Worm (Caenorhabditis elegans) whole organism, L1 larva: ENCODE data around the gene slo-2.

Experiments used
- F16B12.6 ChIP-seq: fragments of 150-350 bp; optimal IDR thresholded peaks from 2 replicates; lab custom pipeline; 2014; ENCODE audit warnings: missing biosample characterization, missing genetic modification characterization
- Y116A8C.19 ChIP-seq: sonication (generic microtip); optimal IDR thresholded peaks from 2 replicates; lab custom pipeline; 2016; ENCODE audit warnings: missing compliant biosample characterization, missing genetic modification characterization, borderline replicate concordance
- aha-1 ChIP-seq: fragments of 150-350 bp; optimal IDR thresholded peaks from 2 replicates; lab custom pipeline; 2014; ENCODE audit warnings: missing biosample characterization, missing genetic modification characterization
- alr-1 ChIP-seq: fragments of 200-800 bp; sonication (Bioruptor generic); optimal IDR thresholded peaks from 2 replicates; lab custom pipeline; 2018; ENCODE audit warnings: borderline replicate concordance, mild to moderate bottlenecking, missing genetic modification characterization, missing compliant biosample characterization
- aly-2 ChIP-seq: fragments of 150-350 bp; optimal IDR thresholded peaks from 2 replicates; lab custom pipeline; 2014; ENCODE audit warnings: missing biosample characterization, missing genetic modification characterization
- blmp-1 ChIP-seq: fragments of 150-350 bp; optimal IDR thresholded peaks from 2 replicates; lab custom pipeline; 2014; ENCODE audit warnings: missing biosample characterization, missing genetic modification characterization
- ceh-8 ChIP-seq: fragments of 200-800 bp; sonication (Bioruptor generic); optimal IDR thresholded peaks from 2 replicates; lab custom pipeline; 2018; ENCODE audit warnings: mild to moderate bottlenecking, missing genetic modification characterization, moderate library complexity, missing compliant biosample characterization
- ceh-88 ChIP-seq: fragments of 200-800 bp; sonication (Bioruptor generic); IDR thresholded peaks from 2 replicates; pipeline ENCODE4 v1.3.6; 2022; ENCODE audit warnings: missing genetic modification characterization, missing compliant biosample characterization
- ceh-90 ChIP-seq: sonication (generic microtip); optimal IDR thresholded peaks from 2 replicates; lab custom pipeline; 2016; ENCODE audit warnings: missing genetic modification characterization, missing compliant biosample characterization
- ces-1 ChIP-seq: fragments of 150-350 bp; optimal IDR thresholded peaks from 2 replicates; lab custom pipeline; 2014; ENCODE audit warnings: missing biosample characterization, missing genetic modification reagents, missing genetic modification characterization
- dpl-1 ChIP-seq, 3 experiments: fragments of 150-350 bp in 2 of 3; sonication (generic microtip) in 1 of 3; optimal IDR thresholded peaks; 2 replicates each; lab custom pipeline; 2014 to 2017; ENCODE audit warnings: missing biosample characterization in 3 of 3, missing genetic modification characterization in 3 of 3, missing genetic modification reagents in 3 of 3
- dsc-1 ChIP-seq: sonication (generic microtip); optimal IDR thresholded peaks from 2 replicates; lab custom pipeline; 2016; ENCODE audit warnings: mild to moderate bottlenecking, missing genetic modification characterization, missing compliant biosample characterization
- efl-1 ChIP-seq, 4 experiments: fragments of 150-350 bp; optimal IDR thresholded peaks in 3 of 4; peaks in 1 of 4; 1 replicate in 1 of 4; 2 replicates in 3 of 4; lab custom pipeline; 2014; ENCODE audit warnings: missing biosample characterization in 2 of 4, missing genetic modification characterization in 2 of 4, missing genetic modification reagents in 2 of 4
- egl-13 ChIP-seq: sonication (generic microtip); optimal IDR thresholded peaks from 2 replicates; lab custom pipeline; 2016; ENCODE audit warnings: missing genotype, missing genetic modification reagents, missing genetic modification characterization, missing compliant biosample characterization
- egl-27 ChIP-seq, 2 experiments: fragments of 150-350 bp in 1 of 2; sonication (generic microtip); optimal IDR thresholded peaks; 3 replicates each; lab custom pipeline; 2017 to 2018; ENCODE audit warnings: missing biosample characterization in 2 of 2, missing genetic modification characterization in 2 of 2, missing genetic modification reagents in 2 of 2
- elt-3 ChIP-seq, 6 experiments: fragments of 150-350 bp in 1 of 6; sonication (generic microtip); optimal IDR thresholded peaks; 2 replicates each; lab custom pipeline; 2017 to 2018; ENCODE audit warnings: missing biosample characterization in 6 of 6, missing genetic modification characterization in 6 of 6, inconsistent platforms in 1 of 6
- fkh-10 ChIP-seq: sonication (generic microtip); optimal IDR thresholded peaks from 2 replicates; lab custom pipeline; 2017; ENCODE audit warnings: missing biosample characterization, missing genetic modification reagents, missing genetic modification characterization
- grh-1 ChIP-seq: fragments of 200-800 bp; sonication (Bioruptor generic); IDR thresholded peaks from 2 replicates; pipeline ENCODE4 v1.3.6; 2022; ENCODE audit warnings: missing genetic modification reagents, missing genetic modification characterization, missing compliant biosample characterization
- hpl-2 ChIP-seq: fragments of 150-350 bp; optimal IDR thresholded peaks from 2 replicates; lab custom pipeline; 2014; ENCODE audit warnings: missing biosample characterization, missing genetic modification reagents, missing genetic modification characterization
- irx-1 ChIP-seq: sonication (generic microtip); optimal IDR thresholded peaks from 2 replicates; lab custom pipeline; 2016; ENCODE audit warnings: missing genetic modification characterization, missing compliant biosample characterization
- isw-1 ChIP-seq: fragments of 200-800 bp; sonication (Bioruptor generic); IDR thresholded peaks from 2 replicates; pipeline ENCODE4 v1.3.6; 2022; ENCODE audit warnings: missing genetic modification characterization, missing compliant biosample characterization
- jun-1 ChIP-seq: fragments of 150-350 bp; optimal IDR thresholded peaks from 2 replicates; lab custom pipeline; 2014; ENCODE audit warnings: missing biosample characterization, missing genetic modification reagents, missing genetic modification characterization
- lin-13 ChIP-seq: fragments of 150-350 bp; optimal IDR thresholded peaks from 2 replicates; lab custom pipeline; 2014; ENCODE audit warnings: missing biosample characterization, missing genetic modification reagents, missing genetic modification characterization
- lin-14 ChIP-seq: fragments of 200-800 bp; sonication (Bioruptor generic); optimal IDR thresholded peaks from 2 replicates; lab custom pipeline; 2018; ENCODE audit warnings: mild to moderate bottlenecking, missing genetic modification characterization, moderate library complexity, missing compliant biosample characterization
- lin-39 ChIP-seq: fragments of 150-350 bp; optimal IDR thresholded peaks from 2 replicates; lab custom pipeline; 2014; ENCODE audit warnings: missing biosample characterization, missing genetic modification reagents, missing genetic modification characterization
- lir-3 ChIP-seq: sonication (generic microtip); optimal IDR thresholded peaks from 2 replicates; lab custom pipeline; 2016; ENCODE audit warnings: mild to moderate bottlenecking, missing genetic modification characterization, moderate library complexity, missing compliant biosample characterization; ENCODE audit not compliant: poor library complexity
- mab-9 ChIP-seq: fragments of 200-800 bp; sonication (Bioruptor generic); IDR thresholded peaks from 2 replicates; pipeline ENCODE4 v1.3.6; 2022; ENCODE audit warnings: missing genetic modification reagents, missing genetic modification characterization, missing compliant biosample characterization
- mef-2 ChIP-seq: fragments of 150-350 bp; optimal IDR thresholded peaks from 2 replicates; lab custom pipeline; 2014; ENCODE audit warnings: missing biosample characterization, missing genetic modification characterization
- nhr-20 ChIP-seq: sonication (generic microtip); optimal IDR thresholded peaks from 2 replicates; lab custom pipeline; 2016; ENCODE audit warnings: mild to moderate bottlenecking, missing genetic modification characterization, missing compliant biosample characterization
- nhr-85 ChIP-seq: sonication (generic microtip); peaks from one replicate; lab custom pipeline; 2016; ENCODE audit warnings: missing genetic modification characterization, inconsistent platforms, missing compliant biosample characterization
- nhr-90 ChIP-seq: sonication (generic microtip); optimal IDR thresholded peaks from 2 replicates; lab custom pipeline; 2016; ENCODE audit warnings: mild to moderate bottlenecking, missing genetic modification characterization, missing compliant biosample characterization; ENCODE audit not compliant: poor library complexity
- sox-4 ChIP-seq: sonication (generic microtip); optimal IDR thresholded peaks from 2 replicates; lab custom pipeline; 2016; ENCODE audit warnings: missing genetic modification characterization, missing compliant biosample characterization
- sptf-1 ChIP-seq: fragments of 150-350 bp; optimal IDR thresholded peaks from 2 replicates; lab custom pipeline; 2014; ENCODE audit warnings: missing biosample characterization, missing genetic modification characterization
- unc-130 ChIP-seq: fragments of 150-350 bp; optimal IDR thresholded peaks from 2 replicates; lab custom pipeline; 2017; ENCODE audit warnings: missing biosample characterization, missing genetic modification characterization, inconsistent platforms
- unc-30 ChIP-seq: sonication (generic microtip); optimal IDR thresholded peaks from 2 replicates; lab custom pipeline; 2017; ENCODE audit warnings: missing biosample characterization, missing genetic modification characterization
- vab-15 ChIP-seq: sonication (generic microtip); optimal IDR thresholded peaks from 2 replicates; lab custom pipeline; 2017; ENCODE audit warnings: missing genotype, mild to moderate bottlenecking, missing genetic modification characterization, missing compliant biosample characterization
- xbp-1 ChIP-seq: sonication (generic microtip); optimal IDR thresholded peaks from 2 replicates; lab custom pipeline; 2016; ENCODE audit warnings: missing genetic modification characterization, missing compliant biosample characterization
- ztf-11 ChIP-seq, 2 experiments: sonication (generic microtip); optimal IDR thresholded peaks; 2 replicates each; lab custom pipeline; 2016 to 2017; ENCODE audit warnings: missing genetic modification characterization in 2 of 2, missing biosample characterization in 1 of 2, missing compliant biosample characterization in 1 of 2

The slo-2 gene

DNA sequence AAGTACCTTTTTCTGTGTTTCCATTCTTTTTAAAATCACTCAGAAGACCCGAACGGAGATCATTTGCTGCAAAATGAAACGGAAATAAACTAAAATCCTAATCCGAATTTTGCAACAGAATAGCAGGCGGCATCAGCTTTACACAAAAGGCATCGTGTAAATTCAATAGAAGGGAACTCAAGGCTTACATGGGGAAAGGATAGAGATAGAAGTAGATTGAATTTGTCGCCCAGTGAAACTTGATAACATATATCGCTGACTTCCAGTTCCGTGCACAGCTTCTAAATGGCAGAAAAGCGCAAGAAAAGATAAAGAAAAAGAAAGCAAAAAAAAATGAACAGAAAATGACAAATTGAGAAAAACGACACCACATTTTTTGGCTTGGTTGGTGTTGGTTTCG is at the start of gene slo-2:
Gene slo-2 (minus strand): TSS at position 24 of the 400 bp plus-strand sequence.
- TF ChIP-seq sptf-1 (tag; lab: Kevin White, UChicago) (no peak), unc-130 (no peak), irx-1 (tag; lab: Kevin White, UChicago) (no peak), hpl-2 (GFP tag; lab: Kevin White, UChicago) (no peak), vab-15 (tag; lab: Kevin White, UChicago) (no peak), fkh-10 (GFP tag; lab: Kevin White, UChicago) (peak; percentile 39), aly-2 (no peak), isw-1 (no peak), dpl-1 (GFP tag; optimal IDR thresholded peaks at IDR 0.05; lab: Kevin White, UChicago) (no peak), unc-30 (no peak), lin-39 (tag; lab: Kevin White, UChicago) (no peak), efl-1 (optimal IDR thresholded peaks at IDR 0.05; lab: Kevin White, UChicago) (no peak), efl-1 (GFP tag; optimal IDR thresholded peaks at IDR 0.05 in 1 of 2; lab: Kevin White, UChicago) (peak in 1 of 2 experiments; percentile 25), xbp-1 (no peak), lin-14 (GFP tag; lab: Kevin White, UChicago) (peak; percentile 55), jun-1 (tag; lab: Kevin White, UChicago) (no peak), mef-2 (tag; lab: Kevin White, UChicago) (no peak), grh-1 (GFP tag; lab: Robert Waterston, UW) (no peak), ces-1 (GFP tag; lab: Kevin White, UChicago) (no peak), egl-27 (tag; optimal IDR thresholded peaks at IDR 0.05; lab: Kevin White, UChicago) (no peak)
- TF ChIP-seq, all 84 proteins: peak for 3

ce11 chrX:11454231-11454630 is 48.5 kb upstream of the slo-2 start, which contains the start of gene F48C5.2:
F48C5.2 (minus strand) TSS chrX:11454331.
- TF ChIP-seq nhr-85 (tag; lab: Kevin White, UChicago) (no peak), ceh-8 (GFP tag; lab: Kevin White, UChicago) (no peak), unc-30 (no peak), mab-9 (GFP tag; lab: Robert Waterston, UW) (no peak), lir-3 (tag; lab: Kevin White, UChicago) (no peak), F16B12.6 (no peak), lin-14 (GFP tag; lab: Kevin White, UChicago) (peak; percentile 30), alr-1 (no peak), fkh-10 (GFP tag; lab: Kevin White, UChicago) (no peak), ztf-11 (tag; optimal IDR thresholded peaks at IDR 0.05; lab: Kevin White, UChicago) (no peak), blmp-1 (peak; percentile 43), ceh-90 (tag; lab: Kevin White, UChicago) (no peak)
- TF ChIP-seq, all 84 proteins: peak for 2

- TF ChIP-seq lin-14 (GFP tag; lab: Kevin White, UChicago), result peak; percentile 41
- no peak for TF ChIP-seq dsc-1 (tag; lab: Kevin White, UChicago)
- no peak for TF ChIP-seq egl-13 (tag; lab: Kevin White, UChicago)
- TF ChIP-seq lin-13 (GFP tag; lab: Kevin White, UChicago), result no peak
- peak; percentile 69 for TF ChIP-seq nhr-85 (tag; lab: Kevin White, UChicago)
- TF ChIP-seq blmp-1, result peak; percentile 11
Measured at ce11 chrX:11452316-11452715, 46.6 kb upstream of the slo-2 start.

- no peak for TF ChIP-seq sox-4 (tag; lab: Kevin White, UChicago)
- no peak for TF ChIP-seq ceh-88 (GFP tag; lab: Robert Waterston, UW)
- no peak for TF ChIP-seq Y116A8C.19 (tag; lab: Kevin White, UChicago)
- peak; percentile 32 for TF ChIP-seq blmp-1
- no peak for TF ChIP-seq nhr-90
- peak; percentile 6 for TF ChIP-seq nhr-20
- no peak for TF ChIP-seq ceh-8 (GFP tag; lab: Kevin White, UChicago)
- TF ChIP-seq elt-3 (tag; optimal IDR thresholded peaks at IDR 0.05; lab: Kevin White, UChicago), result peak in 3 of 6 experiments; percentile 1 to 28 (median 17)
- TF ChIP-seq aha-1 (tag; lab: Kevin White, UChicago), result no peak
- TF ChIP-seq lin-14 (GFP tag; lab: Kevin White, UChicago), result peak; percentile 30
- TF ChIP-seq, all 84 proteins: peak for 4
Measured at ce11 chrX:11450261-11450660, 44.5 kb upstream of the slo-2 start.
